Worm (Caenorhabditis elegans) whole organism, L3 larva: Measurements from ENCODE around the gene K05F1.9.

Experiments used
- R02D3.7 ChIP-seq: fragments of 150-350 bp; optimal IDR thresholded peaks from 2 replicates; lab custom pipeline; 2014; ENCODE audit warnings: missing biosample characterization, missing genetic modification characterization
- ZK546.5 ChIP-seq: sonication (generic microtip); optimal IDR thresholded peaks from 2 replicates; lab custom pipeline; 2017; ENCODE audit warnings: missing biosample characterization, missing genetic modification characterization
- ama-1 ChIP-seq: fragments of 150-350 bp; optimal IDR thresholded peaks from 2 replicates; lab custom pipeline; 2018
- ceh-16 ChIP-seq: sonication (generic microtip); optimal IDR thresholded peaks from 2 replicates; lab custom pipeline; 2017; ENCODE audit warnings: missing biosample characterization, missing genetic modification characterization
- ceh-28 ChIP-seq: fragments of 150-350 bp; optimal IDR thresholded peaks from 2 replicates; lab custom pipeline; 2014; ENCODE audit warnings: missing biosample characterization, missing genetic modification reagents, missing genetic modification characterization
- ceh-9 ChIP-seq: sonication (generic microtip); optimal IDR thresholded peaks from 2 replicates; lab custom pipeline; 2018; ENCODE audit warnings: missing biosample characterization, missing genetic modification characterization
- daf-12 ChIP-seq: fragments of 150-350 bp; optimal IDR thresholded peaks from 2 replicates; lab custom pipeline; 2014; ENCODE audit warnings: missing biosample characterization, missing genetic modification reagents, missing genetic modification characterization
- egl-27 ChIP-seq: sonication (generic microtip); optimal IDR thresholded peaks from 4 replicates; lab custom pipeline; 2017; ENCODE audit warnings: missing biosample characterization, missing genetic modification reagents, missing genetic modification characterization
- egl-5 ChIP-seq: fragments of 150-350 bp; optimal IDR thresholded peaks from 2 replicates; lab custom pipeline; 2017; ENCODE audit warnings: missing biosample characterization, missing genetic modification reagents, missing genetic modification characterization, inconsistent platforms
- elt-1 ChIP-seq: fragments of 150-350 bp; optimal IDR thresholded peaks from 2 replicates; lab custom pipeline; 2014; ENCODE audit warnings: missing biosample characterization, missing genetic modification characterization
- elt-2 ChIP-seq: sonication (generic microtip); optimal IDR thresholded peaks from 2 replicates; lab custom pipeline; 2016; ENCODE audit warnings: missing genetic modification reagents, mild to moderate bottlenecking, missing genetic modification characterization, missing compliant biosample characterization
- fos-1 ChIP-seq: fragments of 150-350 bp; optimal IDR thresholded peaks from 2 replicates; lab custom pipeline; 2014; ENCODE audit warnings: missing biosample characterization, missing genetic modification characterization
- hmg-11 ChIP-seq: sonication (generic microtip); optimal IDR thresholded peaks from 2 replicates; lab custom pipeline; 2016; ENCODE audit warnings: missing genetic modification characterization, missing compliant biosample characterization
- lin-15B ChIP-seq: fragments of 150-350 bp; optimal IDR thresholded peaks from 2 replicates; lab custom pipeline; 2014; ENCODE audit warnings: missing biosample characterization, missing genetic modification characterization
- lin-39 ChIP-seq: fragments of 150-350 bp; optimal IDR thresholded peaks from 2 replicates; lab custom pipeline; 2018; ENCODE audit warnings: missing biosample characterization, missing genetic modification reagents, missing genetic modification characterization
- lsy-12 ChIP-seq: sonication (generic microtip); optimal IDR thresholded peaks from 2 replicates; lab custom pipeline; 2016; ENCODE audit warnings: mild to moderate bottlenecking, missing genetic modification characterization, missing compliant biosample characterization
- mml-1 ChIP-seq: fragments of 150-350 bp; sonication (generic microtip); optimal IDR thresholded peaks from 3 replicates; lab custom pipeline; 2014; ENCODE audit warnings: missing biosample characterization, missing genetic modification characterization
- nfya-1 ChIP-seq: sonication (generic microtip); optimal IDR thresholded peaks from 2 replicates; lab custom pipeline; 2017; ENCODE audit warnings: missing genetic modification characterization, mild to moderate bottlenecking, missing compliant biosample characterization, antibody characterized with exemption, moderate library complexity; ENCODE audit not compliant: insufficient read depth
- nhr-12 ChIP-seq: fragments of 150-350 bp; optimal IDR thresholded peaks from 2 replicates; lab custom pipeline; 2014; ENCODE audit warnings: missing biosample characterization, missing genetic modification characterization
- nhr-23 ChIP-seq: fragments of 150-350 bp; optimal IDR thresholded peaks from 2 replicates; lab custom pipeline; 2014; ENCODE audit warnings: missing biosample characterization, missing genetic modification reagents, missing genetic modification characterization
- nhr-237 ChIP-seq: fragments of 150-350 bp; optimal IDR thresholded peaks from 2 replicates; lab custom pipeline; 2014; ENCODE audit warnings: missing biosample characterization, missing genetic modification characterization
- nhr-28 ChIP-seq: fragments of 150-350 bp; optimal IDR thresholded peaks from 2 replicates; lab custom pipeline; 2014; ENCODE audit warnings: missing biosample characterization, missing genetic modification characterization
- nhr-43 ChIP-seq: sonication (generic microtip); optimal IDR thresholded peaks from 2 replicates; lab custom pipeline; 2016; ENCODE audit warnings: mild to moderate bottlenecking, missing genetic modification characterization, missing compliant biosample characterization; ENCODE audit not compliant: poor library complexity, severe bottlenecking
- nhr-76 ChIP-seq: fragments of 150-350 bp; sonication (generic microtip); optimal IDR thresholded peaks from 5 replicates; lab custom pipeline; 2014; ENCODE audit warnings: missing biosample characterization, missing genetic modification characterization
- nhr-77 ChIP-seq: fragments of 150-350 bp; optimal IDR thresholded peaks from 2 replicates; lab custom pipeline; 2014; ENCODE audit warnings: missing biosample characterization, missing genetic modification characterization
- pha-4 ChIP-seq: fragments of 150-350 bp; optimal IDR thresholded peaks from 2 replicates; lab custom pipeline; 2014; ENCODE audit warnings: missing biosample characterization, missing genetic modification reagents, missing genetic modification characterization
- pqm-1 ChIP-seq: fragments of 150-350 bp; optimal IDR thresholded peaks from 2 replicates; lab custom pipeline; 2017; ENCODE audit warnings: missing biosample characterization, missing genetic modification characterization, inconsistent platforms
- sea-2 ChIP-seq: fragments of 150-350 bp; sonication (generic microtip); optimal IDR thresholded peaks from 4 replicates; lab custom pipeline; 2014; ENCODE audit warnings: missing biosample characterization, missing genetic modification reagents, missing genetic modification characterization
- skn-1 ChIP-seq: fragments of 150-350 bp; optimal IDR thresholded peaks from 2 replicates; lab custom pipeline; 2014; ENCODE audit warnings: missing biosample characterization, missing genetic modification characterization
- snpc-4 ChIP-seq: fragments of 150-350 bp; optimal IDR thresholded peaks from 2 replicates; lab custom pipeline; 2014; ENCODE audit warnings: missing biosample characterization, missing genetic modification characterization
- tbx-2 ChIP-seq: sonication (generic microtip); optimal IDR thresholded peaks from 2 replicates; lab custom pipeline; 2016; ENCODE audit warnings: mild to moderate bottlenecking, missing genetic modification characterization, missing compliant biosample characterization
- zag-1 ChIP-seq: fragments of 150-350 bp; optimal IDR thresholded peaks from 2 replicates; lab custom pipeline; 2014; ENCODE audit warnings: missing biosample characterization, missing genetic modification characterization
- ztf-11 ChIP-seq: fragments of 150-350 bp; optimal IDR thresholded peaks from 2 replicates; lab custom pipeline; 2014; ENCODE audit warnings: missing biosample characterization, missing genetic modification characterization
- ztf-4 ChIP-seq: fragments of 150-350 bp; optimal IDR thresholded peaks from 2 replicates; lab custom pipeline; 2014; ENCODE audit warnings: missing biosample characterization, missing genetic modification characterization

The K05F1.9 gene

ce11 chrII:5844694-5845129, 43.7 kb upstream of the K05F1.9 start (continued):
- TF ChIP-seq hmg-11 (tag; lab: Kevin White, UChicago): peak; percentile 99
- TF ChIP-seq elt-2 (tag; lab: Kevin White, UChicago): peak; percentile 99
- TF ChIP-seq nhr-28 (tag; lab: Kevin White, UChicago): peak; percentile 90
- TF ChIP-seq zag-1: peak; percentile 95
- peak; percentile 92 for TF ChIP-seq egl-5 (tag; lab: Kevin White, UChicago)
- TF ChIP-seq snpc-4 (tag; lab: Kevin White, UChicago): peak; percentile 100
- TF ChIP-seq sea-2 (GFP tag; lab: Kevin White, UChicago): peak; percentile 52
- TF ChIP-seq nfya-1 (tag; lab: Kevin White, UChicago): peak; percentile 99
- no peak for TF ChIP-seq mml-1 (tag; lab: Kevin White, UChicago)
- peak; percentile 45 for TF ChIP-seq nhr-12
- TF ChIP-seq nhr-23: peak; percentile 99
- TF ChIP-seq egl-27 (tag; lab: Kevin White, UChicago): peak; percentile 92
- peak; percentile 99 for TF ChIP-seq lin-39 (tag; lab: Kevin White, UChicago)
- peak; percentile 79 for TF ChIP-seq ztf-4 (tag; lab: Kevin White, UChicago)

- TF ChIP-seq nhr-77 (tag; lab: Kevin White, UChicago) (no peak), hmg-11 (tag; lab: Kevin White, UChicago) (no peak), nhr-28 (tag; lab: Kevin White, UChicago) (no peak), pqm-1 (no peak), nfya-1 (tag; lab: Kevin White, UChicago) (no peak), zag-1 (no peak), lsy-12 (tag; lab: Kevin White, UChicago) (no peak)
Measured at ce11 chrII:5841866-5842265, 40.9 kb upstream of the K05F1.9 start, which contains the start of gene nep-25. Gene nep-25 (plus strand): TSS chrII:5842240.

- no peak for TF ChIP-seq ztf-11 (tag; lab: Kevin White, UChicago)
- TF ChIP-seq lin-39 (tag; lab: Kevin White, UChicago): peak; percentile 9
Measured at ce11 chrII:5841053-5841547, 40.1 kb upstream of the K05F1.9 start, which contains the start of gene lec-5. Gene lec-5 (minus strand): TSS chrII:5841103.

DNA sequence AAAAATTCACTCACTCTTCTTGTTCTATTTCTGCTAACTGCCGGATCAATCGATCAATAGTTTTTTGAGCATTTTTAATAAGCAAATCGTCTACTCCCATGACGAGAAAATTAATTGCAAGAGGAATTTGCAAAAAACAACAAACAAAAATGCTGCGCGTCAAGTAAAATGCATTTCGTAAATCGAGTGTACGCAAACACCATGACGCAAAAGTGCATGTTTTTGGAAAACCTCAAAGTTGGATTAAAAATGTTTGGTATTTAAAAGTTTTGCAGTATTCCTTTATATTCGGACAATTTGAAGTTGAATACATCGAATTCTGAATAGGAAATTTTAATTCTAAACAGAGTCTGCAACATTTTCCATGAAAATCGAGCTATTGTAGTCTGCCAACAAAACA, 38.3 kb upstream of the K05F1.9 start, which contains the start of gene ZK1248.19:
TSS of gene ZK1248.19 (minus strand) at position 188 of the 400 bp plus-strand sequence.
- TF ChIP-seq lin-15B (tag; lab: Kevin White, UChicago) (peak; percentile 4), nhr-76 (tag; lab: Kevin White, UChicago) (no peak), ZK546.5 (tag; lab: Kevin White, UChicago) (no peak), daf-12 (tag; lab: Kevin White, UChicago) (no peak), ceh-28 (tag; lab: Kevin White, UChicago) (no peak), ama-1 (lab: Kevin White, UChicago) (peak; percentile 6), nfya-1 (tag; lab: Kevin White, UChicago) (peak; percentile 28), pqm-1 (no peak), skn-1 (tag; lab: Kevin White, UChicago) (no peak), zag-1 (no peak), mml-1 (tag; lab: Kevin White, UChicago) (no peak), pha-4 (tag; lab: Kevin White, UChicago) (peak; percentile 25), egl-5 (tag; lab: Kevin White, UChicago) (no peak), snpc-4 (tag; lab: Kevin White, UChicago) (peak; percentile 0), nhr-43 (tag; lab: Kevin White, UChicago) (no peak), R02D3.7 (tag; lab: Kevin White, UChicago) (peak; percentile 88), hmg-11 (tag; lab: Kevin White, UChicago) (peak; percentile 42), nhr-237 (no peak), elt-1 (tag; lab: Kevin White, UChicago) (no peak), sea-2 (GFP tag; lab: Kevin White, UChicago) (no peak)

DNA sequence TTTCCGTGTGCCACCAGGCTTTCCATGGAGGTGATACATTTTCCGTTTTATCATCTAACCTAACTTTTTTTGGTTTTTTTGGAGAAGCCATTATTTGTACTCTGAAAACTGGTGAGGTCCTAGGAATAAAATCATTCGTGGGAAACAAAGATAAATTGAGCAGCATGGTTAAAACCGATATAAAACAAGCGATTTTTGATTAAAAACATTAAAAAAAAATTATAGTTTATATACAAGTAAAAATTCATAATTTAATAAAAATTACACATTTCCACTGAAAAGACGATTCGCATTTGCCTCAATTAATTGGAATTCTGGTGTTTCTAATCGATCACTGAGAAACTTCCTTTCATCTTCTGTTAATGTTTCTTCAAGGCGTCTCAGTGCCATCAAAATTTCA, 37.5 kb upstream of the K05F1.9 start, which contains the start of gene ZK1248.15:
TSS of gene ZK1248.15 (minus strand) at position 101 of the 400 bp plus-strand sequence.
- no peak for TF ChIP-seq ceh-9
- no peak for TF ChIP-seq snpc-4 (tag; lab: Kevin White, UChicago)
- no peak for TF ChIP-seq nfya-1 (tag; lab: Kevin White, UChicago)
- no peak for TF ChIP-seq tbx-2 (tag; lab: Kevin White, UChicago)
- no peak for TF ChIP-seq fos-1 (tag; lab: Kevin White, UChicago)
- no peak for TF ChIP-seq ceh-16 (tag; lab: Kevin White, UChicago)
- TF ChIP-seq nhr-76 (tag; lab: Kevin White, UChicago): no peak
- TF ChIP-seq lin-15B (tag; lab: Kevin White, UChicago): no peak
